Fruit fly (Drosophila melanogaster) whole organism, embryonic: ENCODE data around the gene CG3918.

ENCODE experiments used
- Aef1 ChIP-seq: fragments of 200-800 bp; sonication (Bioruptor generic); IDR thresholded peaks from 3 replicates; pipeline ENCODE4 v1.3.6; 2022; ENCODE audit warnings: missing biosample characterization, missing genetic modification characterization
- CG10321 ChIP-seq: fragments of 200-800 bp; sonication (Bioruptor generic); IDR thresholded peaks from 2 replicates; pipeline ENCODE4 v1.3.6; 2022; ENCODE audit warnings: missing biosample characterization, missing genetic modification characterization
- CG10366 ChIP-seq: fragments of 200-800 bp; sonication (Bioruptor generic); IDR thresholded peaks from 2 replicates; pipeline ENCODE4 v1.3.6; 2022; ENCODE audit warnings: missing biosample characterization, missing genetic modification characterization
- CG11696 ChIP-seq: fragments of 200-800 bp; sonication (Bioruptor generic); IDR thresholded peaks from 2 replicates; pipeline ENCODE4 v1.3.6; 2022; ENCODE audit warnings: missing biosample characterization, missing genetic modification characterization
- CG11723 ChIP-seq: fragments of 200-800 bp; sonication (Bioruptor generic); optimal IDR thresholded peaks from 2 replicates; lab custom pipeline; 2017; ENCODE audit warnings: missing biosample characterization, mild to moderate bottlenecking, missing genetic modification characterization
- CG12236 ChIP-seq: fragments of 200-800 bp; sonication (Bioruptor generic); optimal IDR thresholded peaks from 2 replicates; lab custom pipeline; 2016; ENCODE audit warnings: missing biosample characterization, missing genetic modification characterization
- CG12744 ChIP-seq: fragments of 200-800 bp; sonication (Bioruptor generic); optimal IDR thresholded peaks from 2 replicates; lab custom pipeline; 2016; ENCODE audit warnings: missing biosample characterization, missing genetic modification characterization
- CG15269 ChIP-seq: fragments of 200-800 bp; sonication (Bioruptor generic); optimal IDR thresholded peaks from 2 replicates; lab custom pipeline; 2018; ENCODE audit warnings: missing biosample characterization, mild to moderate bottlenecking, missing genetic modification characterization, moderate library complexity
- CG17568 ChIP-seq: fragments of 200-800 bp; sonication (Bioruptor generic); optimal IDR thresholded peaks from 2 replicates; lab custom pipeline; 2018; ENCODE audit warnings: missing biosample characterization, mild to moderate bottlenecking, missing genetic modification characterization, moderate library complexity
- CG1832 ChIP-seq: fragments of 200-800 bp; sonication (Bioruptor generic); optimal IDR thresholded peaks from 2 replicates; lab custom pipeline; 2017; ENCODE audit warnings: missing biosample characterization, mild to moderate bottlenecking, missing genetic modification characterization, inconsistent platforms
- CG2116 ChIP-seq: fragments of 200-800 bp; sonication (Bioruptor generic); optimal IDR thresholded peaks from 3 replicates; lab custom pipeline; 2018; ENCODE audit warnings: missing biosample characterization, mild to moderate bottlenecking, missing genetic modification characterization
- CG2129 ChIP-seq: fragments of 200-800 bp; sonication (Bioruptor generic); IDR thresholded peaks from 2 replicates; pipeline ENCODE4 v1.3.6; 2022; ENCODE audit warnings: missing biosample characterization, missing genetic modification characterization; ENCODE audit not compliant: partially characterized antibody
- CG7963 ChIP-seq: fragments of 200-800 bp; sonication (Bioruptor generic); IDR thresholded peaks from 3 replicates; pipeline ENCODE4 v1.3.6; 2022; ENCODE audit warnings: missing biosample characterization, missing genetic modification characterization; ENCODE audit not compliant: partially characterized antibody
- CG8089 ChIP-seq: fragments of 200-800 bp; sonication (Bioruptor generic); optimal IDR thresholded peaks from 3 replicates; lab custom pipeline; 2016; ENCODE audit warnings: missing biosample characterization, missing genetic modification characterization
- CG8290 ChIP-seq, 3 experiments: fragments of 200-800 bp; sonication (Bioruptor generic); optimal IDR thresholded peaks; 2 replicates each; lab custom pipeline; 2016 to 2019; ENCODE audit warnings: missing biosample characterization in 3 of 3, missing genetic modification characterization in 3 of 3, mild to moderate bottlenecking in 2 of 3, moderate library complexity in 1 of 3
- Chrac-16 ChIP-seq: fragments of 200-800 bp; sonication (Bioruptor generic); optimal IDR thresholded peaks from 3 replicates; lab custom pipeline; 2016; ENCODE audit warnings: missing biosample characterization, missing genetic modification characterization
- Dbx ChIP-seq: fragments of 200-800 bp; sonication (Bioruptor generic); IDR thresholded peaks from 3 replicates; pipeline ENCODE4 v1.3.6; 2022; ENCODE audit warnings: missing biosample characterization, missing genetic modification characterization
- Dip3 ChIP-seq: fragments of 200-800 bp; sonication (Bioruptor generic); optimal IDR thresholded peaks from 3 replicates; lab custom pipeline; 2016; ENCODE audit warnings: missing biosample characterization, missing genetic modification characterization
- Ets97D ChIP-seq: fragments of 200-800 bp; sonication (Bioruptor generic); optimal IDR thresholded peaks from 3 replicates; lab custom pipeline; 2016; ENCODE audit warnings: missing biosample characterization, missing genetic modification characterization
- H2.0 ChIP-seq: fragments of 200-800 bp; sonication (Bioruptor generic); IDR thresholded peaks from 2 replicates; pipeline ENCODE4 v1.3.6; 2022; ENCODE audit warnings: missing biosample characterization, missing genetic modification characterization
- Lhr ChIP-seq: fragments of 200-800 bp; sonication (Bioruptor generic); optimal IDR thresholded peaks from 3 replicates; lab custom pipeline; 2017; ENCODE audit warnings: mild to moderate bottlenecking, missing biosample characterization, missing genetic modification reagents, missing genetic modification characterization
- MTF-1 ChIP-seq: fragments of 200-800 bp; sonication (Bioruptor generic); optimal IDR thresholded peaks from 2 replicates; lab custom pipeline; 2018; ENCODE audit warnings: missing biosample characterization, mild to moderate bottlenecking, missing genetic modification characterization, borderline replicate concordance
- Optix ChIP-seq: fragments of 200-800 bp; sonication (Bioruptor generic); IDR thresholded peaks from 3 replicates; pipeline ENCODE4 v1.3.6; 2022; ENCODE audit warnings: missing biosample characterization, missing genetic modification characterization
- Pdp1 ChIP-seq, 2 experiments: fragments of 200-800 bp; sonication (Bioruptor generic); optimal IDR thresholded peaks; 3 replicates each; lab custom pipeline; 2016; ENCODE audit warnings: missing biosample characterization in 2 of 2, missing genetic modification characterization in 2 of 2, mild to moderate bottlenecking in 1 of 2, moderate library complexity in 1 of 2
- Sox100B ChIP-seq: fragments of 200-800 bp; sonication (Bioruptor generic); optimal IDR thresholded peaks from 3 replicates; lab custom pipeline; 2018; ENCODE audit warnings: missing biosample characterization, mild to moderate bottlenecking, missing genetic modification characterization
- Sry-β ChIP-seq: fragments of 200-800 bp; sonication (Bioruptor generic); optimal IDR thresholded peaks from 2 replicates; lab custom pipeline; 2018; ENCODE audit warnings: missing biosample characterization, mild to moderate bottlenecking, missing genetic modification characterization, moderate library complexity
- Stat92E ChIP-seq, 3 experiments: fragments of >200 bp in 2 of 3; fragments of 200-800 bp in 1 of 3; sonication (Bioruptor generic) in 1 of 3; optimal IDR thresholded peaks; 2 replicates each; lab custom pipeline; 2017 to 2019; ENCODE audit warnings: missing biosample characterization in 3 of 3, missing genetic modification characterization in 3 of 3, mild to moderate bottlenecking in 1 of 3, moderate library complexity in 1 of 3
- Usf ChIP-seq: fragments of 200-800 bp; sonication (Bioruptor generic); optimal IDR thresholded peaks from 2 replicates; lab custom pipeline; 2017; ENCODE audit warnings: missing genotype, missing biosample characterization, missing genetic modification characterization
- Xbp1 ChIP-seq: fragments of 200-800 bp; sonication (Bioruptor generic); optimal IDR thresholded peaks from 3 replicates; lab custom pipeline; 2016; ENCODE audit warnings: missing biosample characterization, mild to moderate bottlenecking, missing genetic modification characterization
- cas ChIP-seq: fragments of 200-800 bp; sonication (Bioruptor generic); IDR thresholded peaks from 2 replicates; pipeline ENCODE4 v1.3.6; 2022; ENCODE audit warnings: missing biosample characterization, missing genetic modification characterization
- chif ChIP-seq, 2 experiments: fragments of 200-800 bp; sonication (Bioruptor generic); optimal IDR thresholded peaks; 3 replicates each; lab custom pipeline; 2016; ENCODE audit warnings: missing biosample characterization in 2 of 2, missing genetic modification characterization in 2 of 2
- chinmo ChIP-seq: fragments of 200-800 bp; sonication (Bioruptor generic); IDR thresholded peaks from 4 replicates; pipeline ENCODE4 v1.3.6; 2022; ENCODE audit warnings: missing biosample characterization, missing genetic modification characterization; ENCODE audit not compliant: partially characterized antibody
- chn ChIP-seq: fragments of 200-800 bp; sonication (Bioruptor generic); optimal IDR thresholded peaks from 2 replicates; lab custom pipeline; 2016; ENCODE audit warnings: missing biosample characterization, missing genetic modification characterization
- dm ChIP-seq: fragments of 200-800 bp; sonication (Bioruptor generic); optimal IDR thresholded peaks from 3 replicates; lab custom pipeline; 2016; ENCODE audit warnings: missing biosample characterization, missing genetic modification characterization
- ems ChIP-seq: fragments of 200-800 bp; sonication (Bioruptor generic); optimal IDR thresholded peaks from 3 replicates; lab custom pipeline; 2016; ENCODE audit warnings: missing biosample characterization, missing genetic modification characterization
- ewg ChIP-seq: fragments of 200-800 bp; sonication (Bioruptor generic); optimal IDR thresholded peaks from 3 replicates; lab custom pipeline; 2017; ENCODE audit warnings: mild to moderate bottlenecking, missing biosample characterization, missing genetic modification reagents, missing genetic modification characterization
- gcm ChIP-seq: fragments of 200-800 bp; sonication (Bioruptor generic); optimal IDR thresholded peaks from 2 replicates; lab custom pipeline; 2019; ENCODE audit warnings: missing biosample characterization, mild to moderate bottlenecking, missing genetic modification characterization, moderate library complexity
- inv ChIP-seq: fragments of 200-800 bp; sonication (Bioruptor generic); IDR thresholded peaks from 2 replicates; pipeline ENCODE4 v1.3.6; 2022; ENCODE audit warnings: missing biosample characterization, missing genetic modification characterization; ENCODE audit not compliant: partially characterized antibody
- kah ChIP-seq: fragments of 200-800 bp; sonication (Bioruptor generic); optimal IDR thresholded peaks from 2 replicates; lab custom pipeline; 2018; ENCODE audit warnings: missing biosample characterization, mild to moderate bottlenecking, missing genetic modification characterization
- knrl ChIP-seq: fragments of 200-800 bp; sonication (Bioruptor generic); IDR thresholded peaks from 3 replicates; pipeline ENCODE4 v1.3.6; 2022; ENCODE audit warnings: missing biosample characterization, missing genetic modification characterization; ENCODE audit not compliant: partially characterized antibody
- peb ChIP-seq: fragments of 200-800 bp; sonication (Bioruptor generic); IDR thresholded peaks from 2 replicates; pipeline ENCODE4 v1.3.6; 2022; ENCODE audit warnings: missing biosample characterization, missing genetic modification characterization
- ro ChIP-seq: fragments of 200-800 bp; sonication (Bioruptor generic); IDR thresholded peaks from 2 replicates; pipeline ENCODE4 v1.3.6; 2022; ENCODE audit warnings: missing biosample characterization, missing genetic modification characterization
- scrt ChIP-seq: fragments of 200-800 bp; sonication (Bioruptor generic); optimal IDR thresholded peaks from 2 replicates; lab custom pipeline; 2018; ENCODE audit warnings: missing biosample characterization, mild to moderate bottlenecking, missing genetic modification characterization, moderate library complexity
- slbo ChIP-seq: fragments of 200-800 bp; sonication (Bioruptor generic); IDR thresholded peaks from 2 replicates; pipeline ENCODE4 v1.3.6; 2022; ENCODE audit warnings: missing biosample characterization, missing genetic modification characterization
- stc ChIP-seq: fragments of 200-800 bp; sonication (Bioruptor generic); IDR thresholded peaks from 2 replicates; pipeline ENCODE4 v1.3.6; 2022; ENCODE audit warnings: missing biosample characterization, missing genetic modification characterization
- toy ChIP-seq: fragments of 200-800 bp; sonication (Bioruptor generic); IDR thresholded peaks from 2 replicates; pipeline ENCODE4 v1.3.6; 2022; ENCODE audit warnings: missing biosample characterization, missing genetic modification characterization
- tup ChIP-seq: fragments of 200-800 bp; sonication (Bioruptor generic); optimal IDR thresholded peaks from 2 replicates; lab custom pipeline; 2016; ENCODE audit warnings: missing biosample characterization, mild to moderate bottlenecking, missing genetic modification characterization, moderate library complexity
- unpg ChIP-seq: fragments of 200-800 bp; sonication (Bioruptor generic); optimal IDR thresholded peaks from 3 replicates; lab custom pipeline; 2018; ENCODE audit warnings: missing biosample characterization, mild to moderate bottlenecking, missing genetic modification characterization, moderate library complexity
- vfl ChIP-seq: fragments of 200-800 bp; sonication (Bioruptor generic); optimal IDR thresholded peaks from 2 replicates; lab custom pipeline; 2016; ENCODE audit warnings: missing biosample characterization, missing genetic modification characterization

The CG3918 gene

DNA sequence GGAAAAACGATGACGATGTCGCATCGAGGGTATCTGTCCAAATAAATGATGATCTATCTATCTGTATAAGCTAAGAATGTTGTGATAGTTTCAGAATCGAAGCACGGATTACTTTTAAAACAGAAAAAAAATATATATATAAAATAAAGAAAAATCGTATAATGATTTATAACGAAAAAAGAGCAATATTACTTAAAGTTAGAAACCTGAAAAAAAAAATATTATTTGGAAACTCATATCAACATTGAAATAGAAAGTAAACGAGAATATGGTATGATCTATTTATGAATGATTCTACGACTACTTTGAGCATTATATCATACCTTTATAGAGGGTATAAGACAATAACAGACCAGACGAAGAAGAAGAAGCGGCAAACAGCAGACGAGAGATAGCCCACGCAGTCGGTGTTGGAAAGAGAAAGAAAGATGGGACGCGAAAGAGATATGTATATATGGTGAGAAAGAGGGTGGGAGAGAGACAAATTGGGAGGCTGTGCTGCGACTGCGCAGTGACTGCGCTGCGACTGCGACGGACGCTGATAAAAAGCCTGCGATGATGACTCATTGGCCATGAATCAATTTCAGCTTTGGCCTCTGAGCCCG is 19.4 kb downstream of the CG3918 start:
- TF ChIP-seq MTF-1 = no peak
- no peak for TF ChIP-seq CG2116
- TF ChIP-seq H2.0 = no peak
- TF ChIP-seq CG12744 = no peak
- TF ChIP-seq Lhr (GFP tag; lab: Kevin White, UChicago) = no peak
- TF ChIP-seq Aef1 (GFP tag; lab: Robert Waterston, UW) = no peak
- TF ChIP-seq Ets97D = no peak
- TF ChIP-seq Stat92E (GFP tag; optimal IDR thresholded peaks at IDR 0.05; lab: Kevin White, UChicago) = no peak
- TF ChIP-seq gcm = no peak
- no peak for TF ChIP-seq CG11723 (GFP tag; lab: Kevin White, UChicago)
- TF ChIP-seq CG12236 (GFP tag; lab: Kevin White, UChicago) = no peak
- TF ChIP-seq CG1832 (GFP tag; lab: Kevin White, UChicago) = peak; percentile 73
- TF ChIP-seq Chrac-16 (GFP tag; lab: Kevin White, UChicago) = no peak
- TF ChIP-seq ewg (GFP tag; lab: Kevin White, UChicago) = peak; percentile 18
- TF ChIP-seq Pdp1 (GFP tag; optimal IDR thresholded peaks at IDR 0.05; lab: Kevin White, UChicago) = no peak
- TF ChIP-seq CG8290 (GFP tag; optimal IDR thresholded peaks at IDR 0.05; lab: Kevin White, UChicago) = no peak
- peak in 1 of 2 experiments; percentile 27 for TF ChIP-seq CG8290 (tag; optimal IDR thresholded peaks at IDR 0.05; lab: Kevin White, UChicago)
- TF ChIP-seq CG10321 (GFP tag; lab: Robert Waterston, UW) = peak; percentile 42
- TF ChIP-seq Dbx (GFP tag; lab: Robert Waterston, UW) = no peak
- no peak for TF ChIP-seq peb (GFP tag; lab: Robert Waterston, UW)
- TF ChIP-seq CG8089 = no peak
- no peak for TF ChIP-seq inv (GFP tag; lab: Robert Waterston, UW)
- TF ChIP-seq ro (GFP tag; lab: Robert Waterston, UW) = no peak
- TF ChIP-seq CG7963 (GFP tag; lab: Robert Waterston, UW) = no peak
- TF ChIP-seq vfl (GFP tag; lab: Kevin White, UChicago) = no peak
- peak; percentile 75; the same call in 3 of the 4 replicates for TF ChIP-seq chinmo (GFP tag; lab: Robert Waterston, UW)
- TF ChIP-seq CG10366 (GFP tag; lab: Robert Waterston, UW) = no peak
- TF ChIP-seq Sox100B (GFP tag; lab: Kevin White, UChicago) = no peak
- TF ChIP-seq tup (GFP tag; lab: Kevin White, UChicago) = no peak
- TF ChIP-seq chif (GFP tag; optimal IDR thresholded peaks at IDR 0.05; lab: Kevin White, UChicago) = no peak
- TF ChIP-seq chn (GFP tag; lab: Kevin White, UChicago) = no peak
- TF ChIP-seq kah (GFP tag; lab: Kevin White, UChicago) = no peak
- TF ChIP-seq cas (GFP tag; lab: Robert Waterston, UW) = no peak
- TF ChIP-seq stc (GFP tag; lab: Robert Waterston, UW) = no peak
- no peak for TF ChIP-seq Optix (GFP tag; lab: Robert Waterston, UW)
- no peak for TF ChIP-seq Usf (GFP tag; lab: Kevin White, UChicago)
- TF ChIP-seq Dip3 (GFP tag; lab: Kevin White, UChicago) = no peak
- TF ChIP-seq dm = no peak
- TF ChIP-seq CG2129 (GFP tag; lab: Robert Waterston, UW) = no peak
- TF ChIP-seq CG15269 (tag; lab: Kevin White, UChicago) = no peak
- no peak for TF ChIP-seq CG17568 (GFP tag; lab: Kevin White, UChicago)
- TF ChIP-seq Xbp1 = no peak
- no peak for TF ChIP-seq Sry-β (GFP tag; lab: Kevin White, UChicago)
- TF ChIP-seq unpg (GFP tag; lab: Kevin White, UChicago) = no peak
- TF ChIP-seq ems (GFP tag; lab: Kevin White, UChicago) = no peak
- no peak for TF ChIP-seq CG11696
- TF ChIP-seq slbo = no peak
- no peak for TF ChIP-seq toy (GFP tag; lab: Robert Waterston, UW)
- TF ChIP-seq scrt = no peak
- no peak for TF ChIP-seq knrl
